Worm (Caenorhabditis elegans): ENCODE measurements around the gene pax-2.

DNA sequence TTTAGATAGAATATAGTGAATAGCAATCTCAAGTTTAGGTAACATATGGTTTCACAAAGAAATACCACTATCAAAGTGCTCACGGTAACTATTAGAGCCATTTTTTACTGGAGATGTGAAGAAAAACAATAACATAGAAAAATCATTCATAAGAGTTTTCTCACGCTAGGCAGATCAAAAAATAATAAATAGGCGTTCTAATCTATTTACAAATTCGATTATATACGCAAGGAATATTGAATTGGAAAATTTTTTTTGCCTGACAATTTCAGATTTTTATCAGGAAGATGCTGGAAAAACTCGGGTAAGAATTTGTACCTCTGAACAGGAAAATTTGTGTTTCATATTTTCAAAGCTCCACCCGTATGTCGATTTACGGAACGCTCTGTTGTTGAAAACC is 23.7 kb upstream of the pax-2 start, which contains the start of gene srbc-70:
- TF ChIP-seq nhr-23 (tag; optimal IDR thresholded peaks at IDR 0.05): no peak
- no peak for TF ChIP-seq elt-1 (tag; optimal IDR thresholded peaks at IDR 0.05)
- no peak for TF ChIP-seq nhr-76 (tag; optimal IDR thresholded peaks at IDR 0.05)

Data from whole organism, L3 larva.